Fruit fly (Drosophila melanogaster) whole organism, embryonic: ENCODE measurements around the gene CG10147.
A peak's percentile ranks its signal among the peaks of the same experiment; 100 is the strongest.

ENCODE experiments used
- Bdp1 ChIP-seq: fragments of 200-800 bp; sonication (Bioruptor generic); optimal IDR thresholded peaks from 3 replicates; lab custom pipeline; 2016; ENCODE audit warnings: missing biosample characterization, missing genetic modification characterization
- CG1024 ChIP-seq: fragments of 200-800 bp; sonication (Bioruptor generic); IDR thresholded peaks from 2 replicates; pipeline ENCODE4 v1.3.6; 2022; ENCODE audit warnings: missing biosample characterization, missing genetic modification characterization
- CG10366 ChIP-seq: fragments of 200-800 bp; sonication (Bioruptor generic); IDR thresholded peaks from 2 replicates; pipeline ENCODE4 v1.3.6; 2022; ENCODE audit warnings: missing biosample characterization, missing genetic modification characterization
- CG10979 ChIP-seq: fragments of 200-800 bp; sonication (Bioruptor generic); optimal IDR thresholded peaks from 2 replicates; lab custom pipeline; 2018; ENCODE audit warnings: missing biosample characterization, mild to moderate bottlenecking, missing genetic modification characterization, moderate library complexity
- CG11247 ChIP-seq: fragments of 200-800 bp; sonication (Bioruptor generic); IDR thresholded peaks from 2 replicates; pipeline ENCODE4 v1.3.6; 2022; ENCODE audit warnings: missing biosample characterization, missing genetic modification characterization
- CG14965 ChIP-seq: fragments of 200-800 bp; sonication (Bioruptor generic); optimal IDR thresholded peaks from 2 replicates; lab custom pipeline; 2016; ENCODE audit warnings: missing biosample characterization, missing genetic modification characterization, borderline replicate concordance
- CG16779 ChIP-seq: fragments of 200-800 bp; sonication (Bioruptor generic); IDR thresholded peaks from 2 replicates; pipeline ENCODE4 v1.3.6; 2022; ENCODE audit warnings: missing biosample characterization, missing genetic modification characterization
- CG17912 ChIP-seq: fragments of 200-800 bp; sonication (Bioruptor generic); optimal IDR thresholded peaks from 2 replicates; lab custom pipeline; 2018; ENCODE audit warnings: missing biosample characterization, mild to moderate bottlenecking, missing genetic modification characterization
- CG18599 ChIP-seq: fragments of 200-800 bp; sonication (Bioruptor generic); optimal IDR thresholded peaks from 3 replicates; lab custom pipeline; 2017; ENCODE audit warnings: missing biosample characterization, missing genetic modification characterization, mild to moderate bottlenecking, moderate library complexity, missing genetic modification reagents
- CG30020 ChIP-seq: fragments of 200-800 bp; optimal IDR thresholded peaks from 2 replicates; lab custom pipeline; 2019; ENCODE audit warnings: missing biosample characterization, mild to moderate bottlenecking, missing genetic modification characterization, moderate library complexity
- CG4404 ChIP-seq: fragments of 200-800 bp; sonication (Bioruptor generic); IDR thresholded peaks from 2 replicates; pipeline ENCODE4 v1.3.6; 2022; ENCODE audit warnings: missing biosample characterization, missing genetic modification characterization
- CG4730 ChIP-seq: fragments of 200-800 bp; sonication (Bioruptor generic); IDR thresholded peaks from 2 replicates; pipeline ENCODE4 v1.3.6; 2022; ENCODE audit warnings: missing biosample characterization, missing genetic modification characterization
- CG4854 ChIP-seq: fragments of 200-800 bp; sonication (Bioruptor generic); optimal IDR thresholded peaks from 2 replicates; lab custom pipeline; 2016; ENCODE audit warnings: missing biosample characterization, missing genetic modification characterization, inconsistent platforms
- CG5953 ChIP-seq: fragments of 200-800 bp; sonication (Bioruptor generic); IDR thresholded peaks from 2 replicates; pipeline ENCODE4 v1.3.6; 2022; ENCODE audit warnings: missing biosample characterization, missing genetic modification characterization
- CG6765 ChIP-seq: fragments of 200-800 bp; sonication (Bioruptor generic); optimal IDR thresholded peaks from 3 replicates; lab custom pipeline; 2017; ENCODE audit warnings: missing biosample characterization, mild to moderate bottlenecking, missing genetic modification characterization
- CG7357 ChIP-seq: fragments of 200-800 bp; sonication (Bioruptor generic); IDR thresholded peaks from 3 replicates; pipeline ENCODE4 v1.3.6; 2022; ENCODE audit warnings: missing biosample characterization, missing genetic modification characterization
- CG7745 ChIP-seq: fragments of 200-800 bp; sonication (Bioruptor generic); optimal IDR thresholded peaks from 2 replicates; lab custom pipeline; 2018; ENCODE audit warnings: missing biosample characterization, mild to moderate bottlenecking, missing genetic modification characterization, moderate library complexity
- CG7928 ChIP-seq: fragments of 200-800 bp; sonication (Bioruptor generic); optimal IDR thresholded peaks from 2 replicates; lab custom pipeline; 2017; ENCODE audit warnings: missing biosample characterization, mild to moderate bottlenecking, missing genetic modification characterization
- CG8089 ChIP-seq: fragments of 200-800 bp; sonication (Bioruptor generic); optimal IDR thresholded peaks from 3 replicates; lab custom pipeline; 2016; ENCODE audit warnings: missing biosample characterization, missing genetic modification characterization
- CG8765 ChIP-seq: fragments of 200-800 bp; sonication (Bioruptor generic); IDR thresholded peaks from 2 replicates; pipeline ENCODE4 v1.3.6; 2022; ENCODE audit warnings: missing biosample characterization, missing genetic modification characterization
- D19A ChIP-seq: fragments of 200-800 bp; optimal IDR thresholded peaks from 3 replicates; lab custom pipeline; 2019; ENCODE audit warnings: missing biosample characterization, mild to moderate bottlenecking, missing genetic modification characterization, moderate library complexity
- E2f1 ChIP-seq: fragments of 200-800 bp; sonication (Bioruptor generic); IDR thresholded peaks from 2 replicates; pipeline ENCODE4 v1.3.6; 2022; ENCODE audit warnings: missing biosample characterization, missing genetic modification characterization
- H15 ChIP-seq: fragments of 200-800 bp; sonication (Bioruptor generic); IDR thresholded peaks from 3 replicates; pipeline ENCODE4 v1.3.6; 2022; ENCODE audit warnings: missing biosample characterization, missing genetic modification characterization
- Hey ChIP-seq: fragments of 200-800 bp; sonication (Bioruptor generic); optimal IDR thresholded peaks from 3 replicates; lab custom pipeline; 2018; ENCODE audit warnings: missing biosample characterization, mild to moderate bottlenecking, missing genetic modification characterization
- Hmx ChIP-seq: fragments of 200-800 bp; sonication (Bioruptor generic); optimal IDR thresholded peaks from 2 replicates; lab custom pipeline; 2016; ENCODE audit warnings: missing biosample characterization, missing genetic modification characterization
- Hr39 ChIP-seq: fragments of >200 bp; optimal IDR thresholded peaks from 2 replicates; lab custom pipeline; 2017
- Meics ChIP-seq: fragments of 200-800 bp; sonication (Bioruptor generic); optimal IDR thresholded peaks from 2 replicates; lab custom pipeline; 2017; ENCODE audit warnings: missing biosample characterization, mild to moderate bottlenecking, missing genetic modification characterization
- NK7.1 ChIP-seq: fragments of 200-800 bp; sonication (Bioruptor generic); optimal IDR thresholded peaks from 3 replicates; lab custom pipeline; 2016; ENCODE audit warnings: missing biosample characterization, missing genetic modification characterization
- Pdp1 ChIP-seq, 2 experiments: fragments of 200-800 bp; sonication (Bioruptor generic); optimal IDR thresholded peaks; 3 replicates each; lab custom pipeline; 2016; ENCODE audit warnings: missing biosample characterization in 2 of 2, missing genetic modification characterization in 2 of 2, mild to moderate bottlenecking in 1 of 2, moderate library complexity in 1 of 2
- Rx ChIP-seq: fragments of 200-800 bp; sonication (Bioruptor generic); IDR thresholded peaks from 2 replicates; pipeline ENCODE4 v1.3.6; 2022; ENCODE audit warnings: missing biosample characterization, missing genetic modification characterization
- amos ChIP-seq: fragments of 200-800 bp; sonication (Bioruptor generic); IDR thresholded peaks from 2 replicates; pipeline ENCODE4 v1.3.6; 2022; ENCODE audit warnings: missing biosample characterization, missing genetic modification characterization; ENCODE audit not compliant: partially characterized antibody
- ap ChIP-seq: fragments of 200-800 bp; sonication (Bioruptor generic); IDR thresholded peaks from 2 replicates; pipeline ENCODE4 v1.3.6; 2022; ENCODE audit warnings: missing biosample characterization, missing genetic modification characterization
- bbx ChIP-seq: fragments of 200-800 bp; sonication (Bioruptor generic); IDR thresholded peaks from 2 replicates; pipeline ENCODE4 v1.3.6; 2022; ENCODE audit warnings: missing biosample characterization, missing genetic modification characterization; ENCODE audit not compliant: partially characterized antibody
- bsh ChIP-seq, 2 experiments: fragments of 200-800 bp; sonication (Bioruptor generic); optimal IDR thresholded peaks; 2 replicates each; lab custom pipeline; 2017 to 2018; ENCODE audit warnings: mild to moderate bottlenecking in 2 of 2, missing biosample characterization in 2 of 2, missing genetic modification characterization in 2 of 2, moderate library complexity in 1 of 2
- cas ChIP-seq: fragments of 200-800 bp; sonication (Bioruptor generic); IDR thresholded peaks from 2 replicates; pipeline ENCODE4 v1.3.6; 2022; ENCODE audit warnings: missing biosample characterization, missing genetic modification characterization
- cato ChIP-seq: fragments of 200-800 bp; sonication (Bioruptor generic); optimal IDR thresholded peaks from 2 replicates; lab custom pipeline; 2016; ENCODE audit warnings: missing biosample characterization, missing genetic modification characterization, borderline replicate concordance
- crol ChIP-seq: fragments of 200-800 bp; sonication (Bioruptor generic); IDR thresholded peaks from 2 replicates; pipeline ENCODE4 v1.3.6; 2022; ENCODE audit warnings: missing biosample characterization, missing genetic modification characterization
- danr ChIP-seq: fragments of 200-800 bp; sonication (Bioruptor generic); IDR thresholded peaks from 2 replicates; pipeline ENCODE4 v1.3.6; 2022; ENCODE audit warnings: missing biosample characterization, missing genetic modification characterization
- gsb ChIP-seq: fragments of 200-800 bp; sonication (Bioruptor generic); IDR thresholded peaks from 2 replicates; pipeline ENCODE4 v1.3.6; 2022; ENCODE audit warnings: missing biosample characterization, missing genetic modification characterization
- hkb ChIP-seq, 2 experiments: fragments of 200-800 bp in 1 of 2; fragments of >200 bp in 1 of 2; sonication (Bioruptor generic) in 1 of 2; IDR thresholded peaks in 1 of 2; optimal IDR thresholded peaks in 1 of 2; 2 replicates each; pipeline versions ENCODE4 v1.3.6 to Lab custom; 2017 to 2022; ENCODE audit warnings: missing biosample characterization in 1 of 2, missing genetic modification characterization in 1 of 2
- insv ChIP-seq, 2 experiments: fragments of 200-800 bp; sonication (Bioruptor generic); optimal IDR thresholded peaks; 3 replicates each; lab custom pipeline; 2016 to 2018; ENCODE audit warnings: missing biosample characterization in 2 of 2, missing genetic modification characterization in 2 of 2
- jing ChIP-seq: fragments of 200-800 bp; sonication (Bioruptor generic); optimal IDR thresholded peaks from 2 replicates; lab custom pipeline; 2018; ENCODE audit warnings: missing biosample characterization, mild to moderate bottlenecking, missing genetic modification characterization
- nerfin-2 ChIP-seq: fragments of 200-800 bp; sonication (Bioruptor generic); IDR thresholded peaks from 2 replicates; pipeline ENCODE4 v1.3.6; 2022; ENCODE audit warnings: missing biosample characterization, missing genetic modification characterization; ENCODE audit not compliant: partially characterized antibody
- peb ChIP-seq: fragments of 200-800 bp; sonication (Bioruptor generic); IDR thresholded peaks from 2 replicates; pipeline ENCODE4 v1.3.6; 2022; ENCODE audit warnings: missing biosample characterization, missing genetic modification characterization
- sens-2 ChIP-seq: fragments of 200-800 bp; sonication (Bioruptor generic); IDR thresholded peaks from 2 replicates; pipeline ENCODE4 v1.3.6; 2022; ENCODE audit warnings: missing biosample characterization, missing genetic modification characterization
- sima ChIP-seq: fragments of 200-800 bp; sonication (Bioruptor generic); optimal IDR thresholded peaks from 2 replicates; lab custom pipeline; 2016; ENCODE audit warnings: missing biosample characterization, missing genetic modification characterization
- slbo ChIP-seq: fragments of 200-800 bp; sonication (Bioruptor generic); IDR thresholded peaks from 2 replicates; pipeline ENCODE4 v1.3.6; 2022; ENCODE audit warnings: missing biosample characterization, missing genetic modification characterization
- so ChIP-seq: fragments of 200-800 bp; sonication (Bioruptor generic); IDR thresholded peaks from 3 replicates; pipeline ENCODE4 v1.3.6; 2022; ENCODE audit warnings: missing biosample characterization, missing genetic modification characterization
- tin ChIP-seq: fragments of 200-800 bp; sonication (Bioruptor generic); optimal IDR thresholded peaks from 3 replicates; lab custom pipeline; 2016; ENCODE audit warnings: missing biosample characterization, missing genetic modification characterization
- trh ChIP-seq: fragments of 200-800 bp; sonication (Bioruptor generic); optimal IDR thresholded peaks from 2 replicates; lab custom pipeline; 2016; ENCODE audit warnings: missing biosample characterization, missing genetic modification characterization
- wdn ChIP-seq: fragments of 200-800 bp; sonication (Bioruptor generic); IDR thresholded peaks from 2 replicates; pipeline ENCODE4 v1.3.6; 2022; ENCODE audit warnings: missing biosample characterization, missing genetic modification characterization

Gene CG10147

dm6 chr3L:6488405-6488804 lies at the start of gene CG10147, which contains the start of gene Bulli (continued):
- TF ChIP-seq CG6765 (GFP tag; lab: Kevin White, UChicago): peak; percentile 90
- peak; percentile 57 for TF ChIP-seq sima
- TF ChIP-seq CG7357 (GFP tag; lab: Robert Waterston, UW): peak; percentile 93
- TF ChIP-seq E2f1 (GFP tag; lab: Robert Waterston, UW): peak; percentile 97
- peak; percentile 52 to 98 for TF ChIP-seq bsh (GFP tag; optimal IDR thresholded peaks at IDR 0.05; lab: Kevin White, UChicago)
- TF ChIP-seq nerfin-2: peak; percentile 83
- peak; percentile 91 for TF ChIP-seq amos
- TF ChIP-seq CG14965 (GFP tag; lab: Kevin White, UChicago): peak; percentile 39
- peak; percentile 86 for TF ChIP-seq hkb (optimal IDR thresholded peaks at IDR 0.05; lab: Kevin White, UChicago)
- TF ChIP-seq hkb (GFP tag; IDR thresholded peaks at IDR 0.05; lab: Robert Waterston, UW): peak; percentile 96
- TF ChIP-seq Pdp1 (GFP tag; optimal IDR thresholded peaks at IDR 0.05; lab: Kevin White, UChicago): peak; percentile 93 to 95
- peak; percentile 99 for TF ChIP-seq tin (GFP tag; lab: Kevin White, UChicago)
- TF ChIP-seq CG11247 (GFP tag; lab: Robert Waterston, UW): peak; percentile 98
- peak; percentile 95 for TF ChIP-seq CG18599
- TF ChIP-seq CG7745 (tag; lab: Kevin White, UChicago): peak; percentile 61
- TF ChIP-seq Hr39 (lab: Kevin White, UChicago): no peak
- peak; percentile 79 for TF ChIP-seq crol (GFP tag; lab: Robert Waterston, UW)
- peak; percentile 98 for TF ChIP-seq Rx (GFP tag; lab: Robert Waterston, UW)
- peak; percentile 88 for TF ChIP-seq CG30020 (tag; lab: Kevin White, UChicago)
- TF ChIP-seq CG17912 (GFP tag; lab: Kevin White, UChicago): peak; percentile 92
- peak; percentile 92 for TF ChIP-seq bbx (GFP tag; lab: Robert Waterston, UW)
- TF ChIP-seq cato (GFP tag; lab: Kevin White, UChicago): peak; percentile 95
- TF ChIP-seq CG10366 (GFP tag; lab: Robert Waterston, UW): peak; percentile 98
- TF ChIP-seq jing (GFP tag; lab: Kevin White, UChicago): peak; percentile 95
- peak; percentile 98 for TF ChIP-seq CG7928 (GFP tag; lab: Kevin White, UChicago)
- TF ChIP-seq peb (GFP tag; lab: Robert Waterston, UW): peak; percentile 97
- TF ChIP-seq Bdp1 (GFP tag; lab: Kevin White, UChicago): peak; percentile 88
- peak; percentile 96 for TF ChIP-seq CG5953
- peak in 1 of 2 experiments; percentile 72 for TF ChIP-seq insv (GFP tag; optimal IDR thresholded peaks at IDR 0.05; lab: Kevin White, UChicago)
- TF ChIP-seq CG8765: peak; percentile 98
- TF ChIP-seq CG4854: peak; percentile 95
- TF ChIP-seq NK7.1 (GFP tag; lab: Kevin White, UChicago): peak; percentile 79
- peak; percentile 99 for TF ChIP-seq CG4404 (GFP tag; lab: Robert Waterston, UW)
- peak; percentile 98 for TF ChIP-seq H15 (GFP tag; lab: Robert Waterston, UW)
- peak; percentile 99 for TF ChIP-seq slbo (GFP tag; lab: Robert Waterston, UW)
- peak; percentile 92 for TF ChIP-seq Hmx (GFP tag; lab: Kevin White, UChicago)
- peak; percentile 93 for TF ChIP-seq CG1024 (GFP tag; lab: Robert Waterston, UW)
- TF ChIP-seq so (GFP tag; lab: Robert Waterston, UW): peak; percentile 92
- peak; percentile 96 for TF ChIP-seq cas (GFP tag; lab: Robert Waterston, UW)
- TF ChIP-seq D19A (tag; lab: Kevin White, UChicago): peak; percentile 91
- peak; percentile 92 for TF ChIP-seq wdn
- TF ChIP-seq trh (GFP tag; lab: Kevin White, UChicago): peak; percentile 96
- TF ChIP-seq Meics (GFP tag; lab: Kevin White, UChicago): peak; percentile 95
- TF ChIP-seq Hey (tag; lab: Kevin White, UChicago): peak; percentile 80
- peak; percentile 95 for TF ChIP-seq gsb (GFP tag; lab: Robert Waterston, UW)
- TF ChIP-seq CG16779 (GFP tag; lab: Robert Waterston, UW): peak; percentile 91
- peak; percentile 86 for TF ChIP-seq CG8089 (GFP tag; lab: Kevin White, UChicago)
- TF ChIP-seq danr (GFP tag; lab: Robert Waterston, UW): peak; percentile 97
- peak; percentile 98 for TF ChIP-seq CG4730
- TF ChIP-seq sens-2 (GFP tag; lab: Robert Waterston, UW): peak; percentile 94
- peak; percentile 95 for TF ChIP-seq ap (GFP tag; lab: Robert Waterston, UW)
- TF ChIP-seq CG10979 (tag; lab: Kevin White, UChicago): peak; percentile 97
